Worm (Caenorhabditis elegans) whole organism, L2 larva: ENCODE data around the gene tbx-31.

Source experiments
- lin-13 ChIP-seq: fragments of 150-350 bp; optimal IDR thresholded peaks from 2 replicates; lab custom pipeline; 2014; ENCODE audit warnings: missing biosample characterization, missing genetic modification reagents, missing genetic modification characterization
- lin-39 ChIP-seq: fragments of 150-350 bp; optimal IDR thresholded peaks from 2 replicates; lab custom pipeline; 2014; ENCODE audit warnings: missing biosample characterization, missing genetic modification reagents, missing genetic modification characterization
- lsy-2 ChIP-seq, 2 experiments: fragments of 150-350 bp in 1 of 2; sonication (generic microtip) in 1 of 2; optimal IDR thresholded peaks; 2 replicates each; lab custom pipeline; 2014 to 2017; ENCODE audit warnings: missing biosample characterization in 2 of 2, missing genetic modification characterization in 2 of 2
- mdl-1 ChIP-seq, 2 experiments: fragments of 150-350 bp in 1 of 2; sonication (generic microtip) in 1 of 2; optimal IDR thresholded peaks; 2 replicates each; lab custom pipeline; 2017; ENCODE audit warnings: missing biosample characterization in 2 of 2, missing genetic modification characterization in 2 of 2
- nhr-25 ChIP-seq: fragments of 150-350 bp; sonication (generic microtip); optimal IDR thresholded peaks from 3 replicates; lab custom pipeline; 2014; ENCODE audit warnings: missing biosample characterization, missing genetic modification characterization
- nhr-77 ChIP-seq: fragments of 150-350 bp; optimal IDR thresholded peaks from 2 replicates; lab custom pipeline; 2014; ENCODE audit warnings: missing biosample characterization, missing genetic modification characterization
- snpc-4 ChIP-seq: fragments of 150-350 bp; optimal IDR thresholded peaks from 2 replicates; lab custom pipeline; 2014; ENCODE audit warnings: missing biosample characterization, missing genetic modification characterization
- ztf-11 ChIP-seq: sonication (generic microtip); optimal IDR thresholded peaks from 2 replicates; lab custom pipeline; 2017; ENCODE audit warnings: missing biosample characterization, missing genetic modification characterization

DNA sequence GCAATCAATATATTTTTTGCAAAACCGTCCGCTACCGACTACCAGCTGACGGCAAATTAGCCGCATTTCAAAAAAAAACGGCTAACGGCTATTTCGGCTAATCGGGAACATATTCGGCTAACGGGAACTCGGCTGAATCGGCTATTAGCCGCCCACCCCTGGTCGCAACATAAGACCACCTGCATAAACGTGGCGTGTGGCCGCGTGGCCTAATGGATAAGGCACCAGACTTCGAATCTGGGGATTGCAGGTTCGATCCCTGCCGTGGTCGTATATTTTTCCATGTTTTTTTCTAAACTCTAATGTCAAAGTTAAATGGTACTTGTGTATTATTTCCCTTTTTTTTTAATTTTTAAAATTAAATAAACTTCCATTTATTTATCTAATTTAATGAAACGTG, 24.5 kb upstream of the tbx-31 start:
- TF ChIP-seq lin-13 (GFP tag; lab: Kevin White, UChicago) (no peak), snpc-4 (tag; lab: Kevin White, UChicago) (no peak), lsy-2 (tag; optimal IDR thresholded peaks at IDR 0.05; lab: Kevin White, UChicago) (no peak), ztf-11 (tag; lab: Kevin White, UChicago) (no peak), nhr-77 (no peak), mdl-1 (tag; optimal IDR thresholded peaks at IDR 0.05; lab: Kevin White, UChicago) (no peak), nhr-25 (tag; lab: Kevin White, UChicago) (no peak), lin-39 (tag; lab: Kevin White, UChicago) (no peak)
